Worm (Caenorhabditis elegans): ENCODE data around the gene aqp-3.

aqp-3 gene

ce11 chrIV:10933062-10933552, 33.2 kb downstream of the aqp-3 start, which contains the start of the genes dnc-1 and lsm-7 (continued):
- TF ChIP-seq mdt-29 (GFP tag; IDR thresholded peaks at IDR 0.05) (peak; percentile 25; the same call in 1 of the 2 replicates), lin-38 (GFP tag; IDR thresholded peaks at IDR 0.05) (peak; percentile 74), lim-7 (GFP tag; IDR thresholded peaks at IDR 0.05) (no peak), ces-1 (GFP tag; optimal IDR thresholded peaks at IDR 0.05) (no peak), ceh-28 (tag; optimal IDR thresholded peaks at IDR 0.05) (no peak), Y48G9A.11 (GFP tag; IDR thresholded peaks at IDR 0.05) (no peak), dpl-1 (GFP tag; optimal IDR thresholded peaks at IDR 0.05) (peak; percentile 76), lin-13 (GFP tag; optimal IDR thresholded peaks at IDR 0.05) (peak; percentile 57), hmg-1.1 (GFP tag; IDR thresholded peaks at IDR 0.05) (peak; percentile 72), madf-5 (GFP tag; IDR thresholded peaks at IDR 0.05) (no peak), daf-8 (GFP tag; IDR thresholded peaks at IDR 0.05) (no peak), F26F4.8 (GFP tag; conservative IDR thresholded peaks at IDR 0.05) (no peak), Y5F2A.4 (GFP tag; optimal IDR thresholded peaks at IDR 0.05) (no peak), nhr-25 (tag; optimal IDR thresholded peaks at IDR 0.05; ENCODE audit: borderline replicate concordance, insufficient read depth) (peak; percentile 2), zfp-3 (GFP tag; conservative IDR thresholded peaks at IDR 0.05) (peak; percentile 81), T26A8.4 (GFP tag; IDR thresholded peaks at IDR 0.05) (peak; percentile 39), ceh-44 (GFP tag; IDR thresholded peaks at IDR 0.05) (peak; percentile 79), ztf-11 (tag; optimal IDR thresholded peaks at IDR 0.05) (no peak), mep-1 (tag; optimal IDR thresholded peaks at IDR 0.05) (peak; percentile 88), arid-1 (GFP tag; conservative IDR thresholded peaks at IDR 0.05) (no peak; the same call in 1 of the 2 replicates), lin-15B (tag; optimal IDR thresholded peaks at IDR 0.05) (no peak), lin-29 (GFP tag; IDR thresholded peaks at IDR 0.05) (peak; percentile 7; the same call in 1 of the 2 replicates), nhr-10 (tag; optimal IDR thresholded peaks at IDR 0.05) (no peak), ceh-20 (GFP tag; IDR thresholded peaks at IDR 0.05) (peak; percentile 65), mxl-3 (GFP tag; optimal IDR thresholded peaks at IDR 0.05) (peak; percentile 8), sdz-12 (GFP tag; optimal IDR thresholded peaks at IDR 0.05) (no peak), fos-1 (tag; optimal IDR thresholded peaks at IDR 0.05) (no peak), hlh-11 (tag; optimal IDR thresholded peaks at IDR 0.05) (peak; percentile 79), ama-1 (optimal IDR thresholded peaks at IDR 0.05) (peak; percentile 8), daf-19 (GFP tag; conservative IDR thresholded peaks at IDR 0.05) (no peak), mdl-1 (tag; optimal IDR thresholded peaks at IDR 0.05) (peak in 1 of 2 experiments; percentile 48), dmd-8 (GFP tag; IDR thresholded peaks at IDR 0.05) (peak; percentile 16; the same call in 1 of the 2 replicates), ceh-62 (tag; optimal IDR thresholded peaks at IDR 0.05) (no peak), ztf-7 (tag; optimal IDR thresholded peaks at IDR 0.05) (peak; percentile 5), nhr-77 (tag; optimal IDR thresholded peaks at IDR 0.05) (peak; percentile 70), snpc-1.2 (GFP tag; IDR thresholded peaks at IDR 0.05) (peak; percentile 55; the same call in 1 of the 2 replicates), nhr-6 (tag; optimal IDR thresholded peaks at IDR 0.05) (peak; percentile 65), dve-1 (tag; optimal IDR thresholded peaks at IDR 0.05; ENCODE audit: insufficient read depth) (peak; percentile 79), mes-2 (tag; optimal IDR thresholded peaks at IDR 0.05; ENCODE audit: poor library complexity, severe bottlenecking) (peak; percentile 80), dmd-6 (GFP tag; IDR thresholded peaks at IDR 0.05) (peak; percentile 71), pha-4 (GFP tag; IDR thresholded peaks at IDR 0.05) (no peak; the same call in 1 of the 2 replicates), pha-4 (tag; optimal IDR thresholded peaks at IDR 0.05) (peak; percentile 15), nhr-28 (tag; optimal IDR thresholded peaks at IDR 0.05) (peak; percentile 59), saeg-2 (GFP tag; IDR thresholded peaks at IDR 0.05) (no peak), hif-1 (tag; optimal IDR thresholded peaks at IDR 0.05) (peak in 1 of 2 experiments; percentile 66), F44E2.7 (GFP tag; IDR thresholded peaks at IDR 0.05) (no peak), zip-11 (GFP tag; IDR thresholded peaks at IDR 0.05) (no peak), nhr-11 (tag; optimal IDR thresholded peaks at IDR 0.05) (peak; percentile 41), rbr-2 (tag; optimal IDR thresholded peaks at IDR 0.05) (no peak)

Measured in whole organism, L4 larva.